Worm (Caenorhabditis elegans): ENCODE data around the gene C05B5.1.

- TF ChIP-seq dao-5 (tag; optimal IDR thresholded peaks at IDR 0.05) (no peak), W03F9.2 (tag; optimal IDR thresholded peaks at IDR 0.05) (no peak)
Measured at ce11 chrIII:9963447-9963846, 24.8 kb downstream of the C05B5.1 start.
